Fruit fly (Drosophila melanogaster): ENCODE data around the gene heph.

The heph gene

DNA sequence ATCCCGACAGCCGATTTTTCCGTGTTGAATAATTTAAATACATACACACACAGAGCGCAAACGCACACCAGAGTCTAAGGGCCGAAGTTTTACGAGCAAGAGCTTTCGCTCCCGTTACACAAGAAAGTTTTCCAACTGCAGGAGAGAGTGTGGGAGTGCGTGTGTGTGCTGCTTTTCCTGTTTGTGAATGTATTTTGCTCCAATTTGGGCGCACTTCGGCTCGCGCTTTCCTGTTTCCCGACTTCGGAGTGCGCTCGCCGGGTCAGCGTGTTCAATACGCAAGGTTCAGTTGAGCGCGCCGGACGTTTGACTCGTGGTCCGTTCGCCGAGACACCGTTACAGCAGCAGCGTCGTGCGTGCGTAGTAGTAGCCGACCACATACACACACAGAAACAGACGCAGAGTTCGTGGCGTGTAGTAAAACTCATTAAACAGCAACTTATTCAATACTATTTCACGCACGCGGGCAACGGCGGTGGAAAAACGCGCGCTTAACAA is 189.7 kb downstream of the heph start:
- TF ChIP-seq Myc (optimal IDR thresholded peaks at IDR 0.05), result no peak
- TF ChIP-seq Hr78 (GFP tag; optimal IDR thresholded peaks at IDR 0.05), result no peak
- no peak for TF ChIP-seq jim (GFP tag; optimal IDR thresholded peaks at IDR 0.05)
- no peak for TF ChIP-seq psq (GFP tag; optimal IDR thresholded peaks at IDR 0.05)
- TF ChIP-seq ey (GFP tag; optimal IDR thresholded peaks at IDR 0.05), result no peak
- no peak for TF ChIP-seq Mio (GFP tag; optimal IDR thresholded peaks at IDR 0.05)
- TF ChIP-seq foxo (GFP tag; optimal IDR thresholded peaks at IDR 0.05), result no peak
- no peak for TF ChIP-seq woc (GFP tag; optimal IDR thresholded peaks at IDR 0.05)
- no peak for TF ChIP-seq Hnf4 (GFP tag; optimal IDR thresholded peaks at IDR 0.05)
- no peak for TF ChIP-seq pan (optimal IDR thresholded peaks at IDR 0.05)
- TF ChIP-seq br (GFP tag; optimal IDR thresholded peaks at IDR 0.05), result no peak
- no peak for TF ChIP-seq Abd-B (GFP tag; optimal IDR thresholded peaks at IDR 0.05)

DNA sequence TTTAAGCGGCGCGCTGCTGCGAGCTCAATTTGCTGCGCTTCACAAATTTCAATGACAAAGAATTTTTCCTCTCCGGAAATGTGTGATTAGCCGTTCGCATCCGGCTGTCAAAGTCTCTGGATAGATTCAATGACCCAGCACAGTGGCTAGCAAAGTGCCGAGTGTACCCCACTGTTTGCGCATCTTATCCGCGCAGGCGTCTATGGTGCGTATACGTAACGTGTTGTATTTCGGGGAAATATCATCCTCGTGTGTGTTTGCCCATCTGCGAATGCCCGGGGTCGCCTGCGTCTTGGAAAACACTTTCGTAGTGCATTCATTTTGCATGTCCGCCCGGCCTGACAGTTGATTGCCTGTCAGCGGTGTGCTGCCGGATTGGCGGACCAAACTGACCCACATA is 191.1 kb downstream of the heph start:
- no peak for TF ChIP-seq Hr78 (GFP tag; optimal IDR thresholded peaks at IDR 0.05)
- TF ChIP-seq dmrt93B (GFP tag; optimal IDR thresholded peaks at IDR 0.05), result no peak
- TF ChIP-seq sv (GFP tag; optimal IDR thresholded peaks at IDR 0.05), result no peak
- TF ChIP-seq Dfd (GFP tag; optimal IDR thresholded peaks at IDR 0.05), result no peak
- no peak for TF ChIP-seq ey (GFP tag; optimal IDR thresholded peaks at IDR 0.05)
- no peak for TF ChIP-seq pan (optimal IDR thresholded peaks at IDR 0.05)

DNA sequence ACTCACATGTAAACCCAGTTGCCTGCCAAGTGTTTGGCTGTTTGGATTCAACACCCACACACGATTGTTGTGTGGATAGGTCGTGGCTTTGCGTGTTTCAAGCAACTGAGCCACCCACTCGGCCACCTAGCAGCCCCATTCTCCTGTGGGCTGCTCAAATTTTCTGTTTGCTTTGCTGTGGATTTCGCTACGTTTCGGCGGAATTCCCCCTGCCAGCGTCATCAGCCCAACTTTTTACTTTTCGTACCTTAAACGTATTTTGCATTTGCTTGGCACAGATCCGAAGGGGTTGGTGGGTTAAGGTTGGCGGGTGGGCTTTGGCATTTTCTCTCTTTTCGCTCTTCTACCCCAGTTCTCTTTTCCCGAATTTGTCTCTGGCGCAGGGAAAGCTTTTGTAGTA is 192.9 kb downstream of the heph start:
- TF ChIP-seq woc (GFP tag; optimal IDR thresholded peaks at IDR 0.05) (no peak), sage (GFP tag; optimal IDR thresholded peaks at IDR 0.05) (no peak), Hnf4 (GFP tag; optimal IDR thresholded peaks at IDR 0.05) (no peak)

DNA sequence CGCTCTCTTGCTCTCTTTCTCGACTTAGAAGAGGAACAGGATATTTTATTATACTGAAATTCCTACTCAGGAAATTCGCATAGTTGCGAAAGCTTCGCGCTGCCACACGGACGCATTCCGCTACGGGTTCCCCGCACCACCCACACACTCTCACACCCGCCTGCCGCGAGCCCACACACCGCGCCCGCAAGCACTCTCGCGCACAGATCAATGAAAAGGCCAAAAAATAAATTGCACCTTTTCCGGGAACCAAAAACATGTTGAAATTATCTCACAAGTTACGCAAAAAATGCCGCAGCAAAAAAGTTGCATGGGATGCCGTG is 202.4 kb downstream of the heph start:
- TF ChIP-seq Hr78 (GFP tag; optimal IDR thresholded peaks at IDR 0.05) (no peak), ey (GFP tag; optimal IDR thresholded peaks at IDR 0.05) (no peak), dmrt93B (GFP tag; optimal IDR thresholded peaks at IDR 0.05) (no peak), Sp1 (GFP tag; optimal IDR thresholded peaks at IDR 0.05) (no peak), Abd-B (GFP tag; optimal IDR thresholded peaks at IDR 0.05) (no peak), br (GFP tag; optimal IDR thresholded peaks at IDR 0.05) (no peak), woc (GFP tag; optimal IDR thresholded peaks at IDR 0.05) (no peak), Dfd (GFP tag; optimal IDR thresholded peaks at IDR 0.05) (no peak), dl (GFP tag; optimal IDR thresholded peaks at IDR 0.05; ENCODE audit: insufficient read depth in 1 of 2, partially characterized antibody in 2 of 2) (no peak), HLH106 (tag; optimal IDR thresholded peaks at IDR 0.05) (no peak), pan (optimal IDR thresholded peaks at IDR 0.05) (no peak), CG32264 (GFP tag; optimal IDR thresholded peaks at IDR 0.05) (no peak), GATAd (GFP tag; optimal IDR thresholded peaks at IDR 0.05) (no peak), foxo (GFP tag; optimal IDR thresholded peaks at IDR 0.05) (no peak), N (GFP tag; optimal IDR thresholded peaks at IDR 0.05) (no peak), Myc (optimal IDR thresholded peaks at IDR 0.05) (no peak)

DNA sequence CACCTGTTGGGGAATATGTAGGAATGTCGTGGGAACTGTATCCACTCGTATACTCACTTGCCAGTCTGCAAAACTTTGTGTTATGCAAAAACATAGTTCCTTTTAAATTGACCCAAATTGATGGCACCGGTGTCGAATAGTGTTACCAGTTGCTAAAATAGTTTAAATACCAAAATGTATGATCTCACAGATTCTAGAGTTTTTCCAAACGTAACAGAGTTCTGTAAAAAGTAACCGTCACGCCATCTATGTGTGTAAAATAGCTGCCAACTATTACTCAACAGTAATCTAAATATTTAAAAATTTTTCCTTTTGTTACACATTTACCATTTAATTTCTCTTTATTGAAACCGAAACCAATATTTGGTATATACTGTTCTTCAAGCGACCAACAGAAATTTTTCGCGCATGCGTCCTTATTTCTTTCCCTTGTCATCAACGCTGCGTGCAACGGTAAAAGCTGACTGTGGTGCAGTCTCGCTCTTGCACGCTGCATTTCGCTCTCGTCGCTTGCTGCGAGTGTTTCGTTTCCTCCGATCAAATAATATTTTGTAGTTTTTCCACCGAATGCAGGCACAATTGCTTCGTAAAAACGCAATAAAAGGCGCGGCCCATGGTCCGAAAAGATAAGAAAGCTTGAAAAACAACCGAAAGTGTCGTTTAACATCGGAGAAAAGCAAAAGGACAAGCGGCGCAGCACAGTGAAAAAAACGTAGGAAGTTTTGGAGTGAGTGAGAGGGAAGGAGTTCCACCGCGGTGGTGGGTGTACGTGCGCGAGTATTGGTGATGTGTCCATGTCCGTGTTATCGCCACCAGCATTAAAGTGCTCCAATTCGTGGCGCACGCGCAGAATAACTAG is 203.0 kb downstream of the heph start, which contains the start of the genes FeCH and RhoGAP100F:
FeCH (minus strand) TSS at position 180 of the 859 bp plus-strand sequence.
RhoGAP100F (plus strand) TSS at position 493 of the 859 bp plus-strand sequence.
- no peak for TF ChIP-seq CG32264 (GFP tag; optimal IDR thresholded peaks at IDR 0.05)
- no peak for TF ChIP-seq br (GFP tag; optimal IDR thresholded peaks at IDR 0.05)
- no peak for TF ChIP-seq CG9705 (GFP tag; optimal IDR thresholded peaks at IDR 0.05)
- no peak for TF ChIP-seq woc (GFP tag; optimal IDR thresholded peaks at IDR 0.05)
- no peak for TF ChIP-seq N (GFP tag; optimal IDR thresholded peaks at IDR 0.05)
- TF ChIP-seq CrebA (GFP tag; optimal IDR thresholded peaks at IDR 0.05; ENCODE audit: borderline replicate concordance), result no peak
- no peak for TF ChIP-seq psq (GFP tag; optimal IDR thresholded peaks at IDR 0.05)
- no peak for TF ChIP-seq Mio (GFP tag; optimal IDR thresholded peaks at IDR 0.05)
- TF ChIP-seq Rel (GFP tag; optimal IDR thresholded peaks at IDR 0.05), result no peak
- no peak for TF ChIP-seq Rel (tag; optimal IDR thresholded peaks at IDR 0.05)

DNA sequence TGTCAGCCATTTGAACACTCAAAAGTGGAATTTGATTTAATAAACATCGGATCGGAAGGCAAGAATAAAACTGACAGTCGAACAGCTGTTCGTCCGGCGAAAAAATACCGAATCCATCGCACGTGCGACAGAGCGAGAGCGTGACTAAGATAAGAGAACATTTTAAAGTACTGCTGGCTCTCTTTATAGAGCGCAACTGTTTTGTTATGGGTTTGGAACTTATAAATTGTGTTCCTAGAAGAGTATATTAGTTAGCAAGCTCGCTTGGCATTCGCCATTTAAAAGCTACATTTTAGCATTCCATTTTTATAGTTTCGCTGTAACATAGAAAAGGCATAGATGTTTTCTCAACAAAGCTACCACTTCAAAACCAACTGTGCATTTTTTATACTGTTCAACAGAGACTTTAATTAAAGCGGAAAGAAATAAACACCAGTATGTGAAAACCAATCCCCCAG is 205.2 kb downstream of the heph start, which contains the start of gene Rift:
Rift (minus strand) TSS at position 114 of the 458 bp plus-strand sequence.
- TF ChIP-seq dl (GFP tag; optimal IDR thresholded peaks at IDR 0.05; ENCODE audit: insufficient read depth in 1 of 2, partially characterized antibody in 2 of 2), result peak in 1 of 2 experiments; percentile 62
- TF ChIP-seq jim (GFP tag; optimal IDR thresholded peaks at IDR 0.05), result no peak
- no peak for TF ChIP-seq N (GFP tag; optimal IDR thresholded peaks at IDR 0.05)
- peak; percentile 16 for TF ChIP-seq HLH106 (tag; optimal IDR thresholded peaks at IDR 0.05)
- TF ChIP-seq foxo (GFP tag; optimal IDR thresholded peaks at IDR 0.05), result peak in 1 of 2 experiments; percentile 36
- no peak for TF ChIP-seq Myc (optimal IDR thresholded peaks at IDR 0.05)
- TF ChIP-seq rgr (GFP tag; optimal IDR thresholded peaks at IDR 0.05), result peak; percentile 11
- TF ChIP-seq OdsH (GFP tag; optimal IDR thresholded peaks at IDR 0.05), result peak; percentile 33
- no peak for TF ChIP-seq Vsx2 (GFP tag; optimal IDR thresholded peaks at IDR 0.05; ENCODE audit: partially characterized antibody)
- no peak for TF ChIP-seq dsf (GFP tag; optimal IDR thresholded peaks at IDR 0.05; ENCODE audit: borderline replicate concordance)
- no peak for TF ChIP-seq h (GFP tag; optimal IDR thresholded peaks at IDR 0.05)
- no peak for TF ChIP-seq lola (GFP tag; optimal IDR thresholded peaks at IDR 0.05)
- no peak for TF ChIP-seq Hr78 (GFP tag; optimal IDR thresholded peaks at IDR 0.05)
- peak; percentile 8 for TF ChIP-seq sage (GFP tag; optimal IDR thresholded peaks at IDR 0.05)
- peak; percentile 31 for TF ChIP-seq Hr83 (GFP tag; optimal IDR thresholded peaks at IDR 0.05; ENCODE audit: poor library complexity, severe bottlenecking)
- TF ChIP-seq Dfd (GFP tag; optimal IDR thresholded peaks at IDR 0.05), result no peak

Measured in whole organism, wandering third instar larva.